Worm (Caenorhabditis elegans): ENCODE measurements around the gene exc-9.

- TF ChIP-seq nhr-77 (tag; optimal IDR thresholded peaks at IDR 0.05): no peak
- no peak for TF ChIP-seq egl-27 (tag; optimal IDR thresholded peaks at IDR 0.05)
- no peak for TF ChIP-seq pqm-1 (tag; optimal IDR thresholded peaks at IDR 0.05)
- TF ChIP-seq ceh-82 (tag; optimal IDR thresholded peaks at IDR 0.05): no peak
- TF ChIP-seq nhr-28 (tag; optimal IDR thresholded peaks at IDR 0.05): no peak
- no peak for TF ChIP-seq nhr-12 (tag; optimal IDR thresholded peaks at IDR 0.05)
- no peak for TF ChIP-seq nhr-25 (tag; optimal IDR thresholded peaks at IDR 0.05)
- no peak for TF ChIP-seq tbx-2 (tag; optimal IDR thresholded peaks at IDR 0.05)
- no peak for TF ChIP-seq ztf-4 (tag; optimal IDR thresholded peaks at IDR 0.05)
- no peak for TF ChIP-seq lin-15B (tag; optimal IDR thresholded peaks at IDR 0.05)
These were observed 5.6 kb upstream of the exc-9 start, which contains the start of gene czw-1 for ce11 chrIV:7946457-7946856.
